Fruit fly (Drosophila melanogaster) whole organism, embryonic: ENCODE results near the gene CG6654.

Experiments used
- CG16815 ChIP-seq: fragments of 200-800 bp; sonication (Bioruptor generic); optimal IDR thresholded peaks from 3 replicates; lab custom pipeline; 2017; ENCODE audit warnings: missing biosample characterization, mild to moderate bottlenecking, missing genetic modification characterization
- CG17568 ChIP-seq: fragments of 200-800 bp; sonication (Bioruptor generic); optimal IDR thresholded peaks from 2 replicates; lab custom pipeline; 2018; ENCODE audit warnings: missing biosample characterization, mild to moderate bottlenecking, missing genetic modification characterization, moderate library complexity
- CG18764 ChIP-seq: fragments of 200-800 bp; sonication (Bioruptor generic); optimal IDR thresholded peaks from 3 replicates; lab custom pipeline; 2016; ENCODE audit warnings: missing biosample characterization, missing genetic modification characterization
- CG6254 ChIP-seq: fragments of 200-800 bp; sonication (Bioruptor generic); optimal IDR thresholded peaks from 3 replicates; lab custom pipeline; 2017; ENCODE audit warnings: mild to moderate bottlenecking, missing biosample characterization, missing genetic modification reagents, missing genetic modification characterization
- Fer1 ChIP-seq: fragments of 200-800 bp; sonication (Bioruptor generic); optimal IDR thresholded peaks from 2 replicates; lab custom pipeline; 2017; ENCODE audit warnings: missing biosample characterization, mild to moderate bottlenecking, missing genetic modification characterization
- Sin3A ChIP-seq: fragments of >200 bp; optimal IDR thresholded peaks from 2 replicates; lab custom pipeline; 2018
- ato ChIP-seq: fragments of 200-800 bp; sonication (Bioruptor generic); IDR thresholded peaks from 2 replicates; pipeline ENCODE4 v1.3.6; 2022; ENCODE audit warnings: missing biosample characterization, missing genetic modification characterization; ENCODE audit not compliant: partially characterized antibody
- chinmo ChIP-seq: fragments of 200-800 bp; sonication (Bioruptor generic); IDR thresholded peaks from 4 replicates; pipeline ENCODE4 v1.3.6; 2022; ENCODE audit warnings: missing biosample characterization, missing genetic modification characterization; ENCODE audit not compliant: partially characterized antibody
- gt ChIP-seq: fragments of 200-800 bp; sonication (Bioruptor generic); IDR thresholded peaks from 2 replicates; pipeline ENCODE4 v1.3.6; 2022; ENCODE audit warnings: missing biosample characterization, missing genetic modification characterization
- nau ChIP-seq: fragments of 200-800 bp; sonication (Bioruptor generic); optimal IDR thresholded peaks from 3 replicates; lab custom pipeline; 2017; ENCODE audit warnings: missing biosample characterization, mild to moderate bottlenecking, missing genetic modification characterization, missing genetic modification reagents
- so ChIP-seq: fragments of 200-800 bp; sonication (Bioruptor generic); IDR thresholded peaks from 3 replicates; pipeline ENCODE4 v1.3.6; 2022; ENCODE audit warnings: missing biosample characterization, missing genetic modification characterization
- vfl ChIP-seq: fragments of 200-800 bp; sonication (Bioruptor generic); optimal IDR thresholded peaks from 2 replicates; lab custom pipeline; 2016; ENCODE audit warnings: missing biosample characterization, missing genetic modification characterization

- TF ChIP-seq chinmo (GFP tag; lab: Robert Waterston, UW) (peak; percentile 84; the same call in 3 of the 4 replicates), ato (GFP tag; lab: Robert Waterston, UW) (no peak), CG16815 (GFP tag; lab: Kevin White, UChicago) (no peak), nau (no peak), Fer1 (GFP tag; lab: Kevin White, UChicago) (no peak), CG6254 (no peak), Sin3A (no peak), gt (GFP tag; lab: Robert Waterston, UW) (no peak), CG18764 (GFP tag; lab: Kevin White, UChicago) (no peak), so (GFP tag; lab: Robert Waterston, UW) (no peak), vfl (no peak), CG17568 (GFP tag; lab: Kevin White, UChicago) (no peak)
Observed at dm6 chr3R:15243452-15243851, 30.0 kb upstream of the CG6654 start.
